Fruit fly (Drosophila melanogaster) whole organism: ENCODE measurements around the gene CG13445.

Experiments
- CG8478 ChIP-seq: fragments of >200 bp; optimal IDR thresholded peaks from 2 replicates; lab custom pipeline; 2018; ENCODE audit warnings: inconsistent platforms
- Dll ChIP-seq: fragments of >200 bp; optimal IDR thresholded peaks from 2 replicates; lab custom pipeline; 2017
- EcR ChIP-seq, 2 experiments: fragments of >200 bp; optimal IDR thresholded peaks; 2 replicates each; lab custom pipeline; 2017; ENCODE audit warnings: missing biosample characterization in 2 of 2, missing genetic modification characterization in 2 of 2, missing genetic modification reagents in 2 of 2
- psq ChIP-seq: fragments of >200 bp; optimal IDR thresholded peaks from 2 replicates; lab custom pipeline; 2017
- usp ChIP-seq: fragments of >200 bp; optimal IDR thresholded peaks from 2 replicates; lab custom pipeline; 2017; ENCODE audit warnings: missing biosample characterization, missing genetic modification characterization, mixed read lengths

DNA sequence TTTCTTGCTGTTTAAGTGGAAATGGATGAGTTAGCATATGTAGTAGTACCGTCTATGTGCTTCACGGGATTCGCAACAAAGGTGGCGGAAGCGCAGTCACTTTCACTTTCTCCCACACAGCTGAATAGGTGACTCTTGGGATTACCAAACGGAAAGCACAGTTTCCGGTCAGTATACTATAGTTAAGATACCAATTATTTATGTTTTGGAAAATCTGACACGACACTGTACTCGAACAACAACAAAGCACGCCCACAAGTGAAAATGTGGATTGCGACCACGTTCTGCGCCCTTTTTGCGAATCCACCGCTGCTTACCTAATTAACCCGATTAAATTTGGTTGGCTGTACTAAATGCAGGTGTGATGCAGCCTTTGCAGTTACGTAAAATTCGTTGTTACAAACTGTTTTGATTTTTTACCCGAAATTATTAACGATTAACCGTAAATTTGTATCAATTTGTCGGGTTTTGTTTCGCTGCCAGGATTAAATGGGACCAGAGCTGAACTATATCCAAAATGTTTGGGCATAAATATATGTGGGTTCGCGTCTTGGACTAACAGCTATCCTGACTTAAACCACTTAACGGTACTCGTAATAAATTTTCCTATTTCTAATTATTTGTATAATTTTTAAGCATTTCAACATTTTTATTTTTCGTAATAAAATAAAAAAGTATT lies 25.7 kb downstream of the CG13445 start, which contains the start of gene CG18081:
- TF ChIP-seq CG8478 (lab: Kevin White, UChicago): no peak
- TF ChIP-seq usp (GFP tag; lab: Kevin White, UChicago): no peak
- no peak for TF ChIP-seq psq (lab: Kevin White, UChicago)
- TF ChIP-seq Dll (lab: Kevin White, UChicago): no peak
- TF ChIP-seq EcR (GFP tag; optimal IDR thresholded peaks at IDR 0.05; lab: Kevin White, UChicago): no peak
